Worm (Caenorhabditis elegans): Measurements from ENCODE around the gene clec-141.

ce11 chrII:5384282-5384681 lies 23.2 kb downstream of the clec-141 start:
- TF ChIP-seq W03F9.2 (tag; optimal IDR thresholded peaks at IDR 0.05) (no peak), him-1 (tag; optimal IDR thresholded peaks at IDR 0.05) (no peak), dao-5 (tag; optimal IDR thresholded peaks at IDR 0.05) (no peak)

Measured in whole organism, L4/young adult.